Worm (Caenorhabditis elegans): ENCODE results near the gene inx-18.

- TF ChIP-seq zag-1 (tag; optimal IDR thresholded peaks at IDR 0.05) = peak; percentile 97
- peak; percentile 100 for TF ChIP-seq mep-1 (tag; optimal IDR thresholded peaks at IDR 0.05)
These were observed 48.6 kb downstream of the inx-18 start, which contains the start of the genes rpl-15 and K11H12.8 for ce11 chrIV:654526-655440.
